Worm (Caenorhabditis elegans) whole organism, late embryonic: ENCODE data around the gene vab-3.

ENCODE experiments used
- Y22D7AL.16 ChIP-seq: sonication (generic microtip); optimal IDR thresholded peaks from 2 replicates; lab custom pipeline; 2016; ENCODE audit warnings: missing genetic modification characterization, missing compliant biosample characterization
- fkh-10 ChIP-seq: fragments of 150-350 bp; optimal IDR thresholded peaks from 2 replicates; lab custom pipeline; 2014; ENCODE audit warnings: missing biosample characterization, missing genetic modification reagents, missing genetic modification characterization
- nhr-11 ChIP-seq: fragments of 150-350 bp; optimal IDR thresholded peaks from 2 replicates; lab custom pipeline; 2014; ENCODE audit warnings: missing biosample characterization, missing genetic modification characterization
- pat-9 ChIP-seq: fragments of 200-800 bp; sonication (Bioruptor generic); optimal IDR thresholded peaks from 2 replicates; lab custom pipeline; 2018; ENCODE audit warnings: mild to moderate bottlenecking, missing genetic modification characterization, moderate library complexity, missing compliant biosample characterization
- ttx-3 ChIP-seq: sonication (generic microtip); optimal IDR thresholded peaks from 2 replicates; lab custom pipeline; 2016; ENCODE audit warnings: missing genetic modification reagents, missing genetic modification characterization, missing compliant biosample characterization

ce11 chrX:10463542-10463941 is 36.1 kb upstream of the vab-3 start, which contains the start of gene C39B10.1:
- no peak for TF ChIP-seq ttx-3 (tag; lab: Kevin White, UChicago)
- no peak for TF ChIP-seq fkh-10 (GFP tag; lab: Kevin White, UChicago)
- no peak for TF ChIP-seq Y22D7AL.16 (tag; lab: Kevin White, UChicago)
- no peak for TF ChIP-seq pat-9 (tag; lab: Kevin White, UChicago)
- no peak for TF ChIP-seq nhr-11 (tag; lab: Kevin White, UChicago)
